Worm (Caenorhabditis elegans): Measurements from ENCODE around the gene F40G9.18.
A peak's percentile ranks its signal among the peaks of the same experiment; 100 is the strongest.
"Not testable (repeated sequence)": the region's sequence is repeated elsewhere in the genome, so short reads cannot be mapped to it uniquely, and the experiment has no call there.

F40G9.18 gene

ce11 chrIII:130650-131049 lies 38.7 kb downstream of the F40G9.18 start, which contains the start of the genes nhr-280 and C29F9.2:
Gene nhr-280, minus strand, starts transcription at chrIII:130750.
Gene C29F9.2, plus strand, starts transcription at chrIII:130947.
- TF ChIP-seq unc-55 (GFP tag; optimal IDR thresholded peaks at IDR 0.05) (no peak), mbf-1 (tag; optimal IDR thresholded peaks at IDR 0.05) (no peak), sem-4 (tag; optimal IDR thresholded peaks at IDR 0.05) (no peak), elt-1 (tag; optimal IDR thresholded peaks at IDR 0.05) (no peak), Y55F3AM.14 (GFP tag; optimal IDR thresholded peaks at IDR 0.05) (no peak), ztf-1 (GFP tag; conservative IDR thresholded peaks at IDR 0.05) (no peak), aly-2 (tag; optimal IDR thresholded peaks at IDR 0.05) (no peak), blmp-1 (tag; optimal IDR thresholded peaks at IDR 0.05; ENCODE audit: insufficient read depth) (no peak), unc-62 (GFP tag; optimal IDR thresholded peaks at IDR 0.05) (no peak), alr-1 (tag; optimal IDR thresholded peaks at IDR 0.05) (no peak)

- TF ChIP-seq ztf-4 (tag; optimal IDR thresholded peaks at IDR 0.05) (no peak), nhr-12 (tag; optimal IDR thresholded peaks at IDR 0.05) (no peak), dmd-4 (tag; optimal IDR thresholded peaks at IDR 0.05) (no peak)
Observed at ce11 chrIII:124478-124877, 44.9 kb downstream of the F40G9.18 start, which contains the start of gene pals-23. Gene pals-23, plus strand, starts transcription at chrIII:124778.

ce11 chrIII:121983-122449 lies 47.4 kb downstream of the F40G9.18 start, which contains the start of gene C29F9.12:
Gene C29F9.12, minus strand, starts transcription at chrIII:122033.
- not testable (repeated sequence) for TF ChIP-seq nhr-77, mbf-1, nhr-11 (tag; optimal IDR thresholded peaks at IDR 0.05)

- TF ChIP-seq crh-2 (tag; optimal IDR thresholded peaks at IDR 0.05) (peak; percentile 16), nhr-77 (tag; optimal IDR thresholded peaks at IDR 0.05) (no peak), sma-9 (GFP tag; optimal IDR thresholded peaks at IDR 0.05) (peak; percentile 8), sma-9 (tag; optimal IDR thresholded peaks at IDR 0.05) (no peak), F13H6.1 (tag; optimal IDR thresholded peaks at IDR 0.05) (peak; percentile 8), blmp-1 (tag; optimal IDR thresholded peaks at IDR 0.05; ENCODE audit: insufficient read depth) (no peak), peb-1 (tag; optimal IDR thresholded peaks at IDR 0.05) (no peak), gmeb-1 (tag; optimal IDR thresholded peaks at IDR 0.05) (peak; percentile 26), elt-3 (tag; optimal IDR thresholded peaks at IDR 0.05) (no peak), fos-1 (tag; optimal IDR thresholded peaks at IDR 0.05) (peak; percentile 84)
Observed at ce11 chrIII:120199-120598, 49.2 kb downstream of the F40G9.18 start, which contains the start of gene pals-24. Gene pals-24, plus strand, starts transcription at chrIII:120435.

DNA sequence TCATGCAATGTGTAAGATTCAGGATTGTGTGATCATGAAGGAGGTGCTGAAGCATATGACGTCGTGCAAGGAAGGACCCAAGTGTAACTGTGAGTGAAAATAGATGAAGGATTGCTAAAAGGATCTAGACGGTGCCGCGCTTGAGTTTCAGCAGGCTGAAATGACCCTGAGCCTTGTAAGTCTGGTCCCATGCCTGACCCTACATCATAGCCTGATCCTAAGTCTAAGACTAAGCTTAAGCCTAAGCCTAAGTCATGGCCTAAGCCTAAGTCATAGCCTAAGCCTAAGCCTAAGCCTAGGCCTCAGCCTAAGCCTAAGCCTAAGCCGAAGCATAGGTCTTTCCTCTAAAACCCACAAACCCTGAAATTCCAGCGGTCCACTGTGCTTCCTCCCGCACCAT lies 51.5 kb downstream of the F40G9.18 start:
- no peak for TF ChIP-seq snpc-4 (tag; optimal IDR thresholded peaks at IDR 0.05)
- no peak for TF ChIP-seq elt-1 (tag; optimal IDR thresholded peaks at IDR 0.05)
- no peak for TF ChIP-seq lin-11 (tag; optimal IDR thresholded peaks at IDR 0.05)
- no peak for TF ChIP-seq sem-4 (tag; optimal IDR thresholded peaks at IDR 0.05)
- TF ChIP-seq gmeb-1 (tag; optimal IDR thresholded peaks at IDR 0.05), result no peak
- no peak for TF ChIP-seq alr-1 (tag; optimal IDR thresholded peaks at IDR 0.05)
- no peak for TF ChIP-seq ztf-11 (tag; optimal IDR thresholded peaks at IDR 0.05)
- TF ChIP-seq unc-62 (GFP tag; optimal IDR thresholded peaks at IDR 0.05), result no peak
- TF ChIP-seq unc-39 (tag; optimal IDR thresholded peaks at IDR 0.05), result no peak
- no peak for TF ChIP-seq mab-5 (tag; optimal IDR thresholded peaks at IDR 0.05)
- TF ChIP-seq egl-27 (tag; optimal IDR thresholded peaks at IDR 0.05), result no peak
- no peak for TF ChIP-seq ceh-82 (tag; optimal IDR thresholded peaks at IDR 0.05)
- no peak for TF ChIP-seq blmp-1 (tag; optimal IDR thresholded peaks at IDR 0.05; ENCODE audit: insufficient read depth)
- no peak for TF ChIP-seq lin-13 (GFP tag; optimal IDR thresholded peaks at IDR 0.05)
- TF ChIP-seq ZK546.5 (tag; optimal IDR thresholded peaks at IDR 0.05), result no peak
- no peak for TF ChIP-seq unc-55 (GFP tag; optimal IDR thresholded peaks at IDR 0.05)
